Worm (Caenorhabditis elegans) whole organism, young adult: ENCODE data around the gene fbxa-65.

Experiments
- B0261.1 ChIP-seq: sonication (generic microtip); optimal IDR thresholded peaks from 2 replicates; lab custom pipeline; 2016; ENCODE audit warnings: mild to moderate bottlenecking, missing genetic modification characterization, moderate library complexity, missing compliant biosample characterization
- D2030.7 ChIP-seq: fragments of 200-800 bp; sonication (Bioruptor generic); IDR thresholded peaks from 2 replicates; pipeline ENCODE4 v1.3.6; 2022; ENCODE audit warnings: missing genetic modification reagents, missing genetic modification characterization, missing compliant biosample characterization
- F23B12.7 ChIP-seq: sonication (generic microtip); optimal IDR thresholded peaks from 2 replicates; lab custom pipeline; 2017; ENCODE audit warnings: missing genetic modification characterization, mild to moderate bottlenecking, missing compliant biosample characterization, antibody characterized with exemption, moderate library complexity; ENCODE audit not compliant: insufficient read depth
- K12H6.12 ChIP-seq: fragments of 200-800 bp; sonication (Bioruptor generic); optimal IDR thresholded peaks from 2 replicates; lab custom pipeline; 2018; ENCODE audit warnings: mild to moderate bottlenecking, missing genetic modification characterization, missing compliant biosample characterization
- Y53G8AR.9 ChIP-seq: fragments of 200-800 bp; sonication (Bioruptor generic); conservative IDR thresholded peaks from 2 replicates; pipeline ENCODE4 v1.3.6; 2022; ENCODE audit warnings: missing genetic modification reagents, missing genetic modification characterization, missing compliant biosample characterization
- Y79H2A.3 ChIP-seq: fragments of 200-800 bp; sonication (Bioruptor generic); conservative IDR thresholded peaks from 2 replicates; pipeline ENCODE4 v1.3.6; 2022; ENCODE audit warnings: missing genetic modification reagents, missing genetic modification characterization, missing compliant biosample characterization
- ZK185.1 ChIP-seq: sonication (generic microtip); optimal IDR thresholded peaks from 2 replicates; lab custom pipeline; 2016; ENCODE audit warnings: mild to moderate bottlenecking, missing genetic modification characterization, missing compliant biosample characterization; ENCODE audit not compliant: poor library complexity, severe bottlenecking
- aptf-3 ChIP-seq: fragments of 200-800 bp; sonication (Bioruptor generic); IDR thresholded peaks from 2 replicates; pipeline ENCODE4 v1.3.6; 2022; ENCODE audit warnings: missing genetic modification characterization, missing compliant biosample characterization
- athp-1 ChIP-seq: sonication (generic microtip); optimal IDR thresholded peaks from 2 replicates; lab custom pipeline; 2017; ENCODE audit warnings: mild to moderate bottlenecking, missing genetic modification characterization, missing compliant biosample characterization
- bed-1 ChIP-seq: fragments of 200-800 bp; sonication (Bioruptor generic); IDR thresholded peaks from 2 replicates; pipeline ENCODE4 v1.3.6; 2022; ENCODE audit warnings: missing genetic modification reagents, missing genetic modification characterization, missing compliant biosample characterization
- ccch-3 ChIP-seq: fragments of 200-800 bp; sonication (Bioruptor generic); optimal IDR thresholded peaks from 2 replicates; lab custom pipeline; 2018; ENCODE audit warnings: mild to moderate bottlenecking, missing genetic modification characterization, missing compliant biosample characterization
- cebp-1 ChIP-seq, 2 experiments: fragments of 200-800 bp in 1 of 2; sonication (Bioruptor generic) in 1 of 2; sonication (generic microtip) in 1 of 2; IDR thresholded peaks in 1 of 2; optimal IDR thresholded peaks in 1 of 2; 2 replicates each; pipeline versions ENCODE4 v1.3.6 to Lab custom; 2017 to 2022; ENCODE audit warnings: missing compliant biosample characterization in 2 of 2, missing genetic modification characterization in 2 of 2, mild to moderate bottlenecking in 1 of 2, missing genetic modification reagents in 1 of 2, moderate library complexity in 1 of 2
- ceh-27 ChIP-seq: fragments of 200-800 bp; sonication (Bioruptor generic); optimal IDR thresholded peaks from 2 replicates; lab custom pipeline; 2018; ENCODE audit warnings: mild to moderate bottlenecking, missing genetic modification characterization, moderate library complexity, missing compliant biosample characterization
- ceh-58 ChIP-seq: fragments of 200-800 bp; sonication (Bioruptor generic); IDR thresholded peaks from 2 replicates; pipeline ENCODE4 v1.3.6; 2022; ENCODE audit warnings: missing genetic modification characterization, missing compliant biosample characterization
- dox-1 ChIP-seq: fragments of 200-800 bp; sonication (Bioruptor generic); IDR thresholded peaks from 2 replicates; pipeline ENCODE4 v1.3.6; 2022; ENCODE audit warnings: missing genetic modification reagents, missing genetic modification characterization, missing compliant biosample characterization
- dpff-1 ChIP-seq: sonication (generic microtip); optimal IDR thresholded peaks from 2 replicates; lab custom pipeline; 2017; ENCODE audit warnings: mild to moderate bottlenecking, missing genetic modification characterization, missing compliant biosample characterization
- egl-18 ChIP-seq: fragments of 200-800 bp; sonication (Bioruptor generic); IDR thresholded peaks from 2 replicates; pipeline ENCODE4 v1.3.6; 2022; ENCODE audit warnings: missing genetic modification reagents, missing genetic modification characterization, missing compliant biosample characterization
- egrh-3 ChIP-seq: fragments of 200-800 bp; sonication (Bioruptor generic); IDR thresholded peaks from 2 replicates; pipeline ENCODE4 v1.3.6; 2022; ENCODE audit warnings: missing genetic modification reagents, missing genetic modification characterization, missing compliant biosample characterization
- ekl-4 ChIP-seq: fragments of 200-800 bp; sonication (Bioruptor generic); IDR thresholded peaks from 2 replicates; pipeline ENCODE4 v1.3.6; 2022; ENCODE audit warnings: missing genetic modification reagents, missing genetic modification characterization, missing compliant biosample characterization
- fkh-3 ChIP-seq: sonication (generic microtip); optimal IDR thresholded peaks from 2 replicates; lab custom pipeline; 2016; ENCODE audit warnings: mild to moderate bottlenecking, missing genetic modification characterization, missing compliant biosample characterization
- lag-1 ChIP-seq: fragments of 200-800 bp; sonication (Bioruptor generic); IDR thresholded peaks from 2 replicates; pipeline ENCODE4 v1.3.6; 2022; ENCODE audit warnings: missing genetic modification reagents, missing genetic modification characterization, missing compliant biosample characterization
- let-607 ChIP-seq, 2 experiments: fragments of 200-800 bp in 1 of 2; sonication (Bioruptor generic) in 1 of 2; sonication (generic microtip) in 1 of 2; optimal IDR thresholded peaks; 2 replicates each; lab custom pipeline; 2016 to 2018; ENCODE audit warnings: mild to moderate bottlenecking in 2 of 2, missing compliant biosample characterization in 2 of 2, missing genetic modification characterization in 2 of 2, moderate library complexity in 2 of 2, missing genotype in 1 of 2
- lin-54 ChIP-seq: fragments of 200-800 bp; sonication (Bioruptor generic); optimal IDR thresholded peaks from 2 replicates; lab custom pipeline; 2018; ENCODE audit warnings: mild to moderate bottlenecking, missing genetic modification characterization, missing compliant biosample characterization
- lsy-27 ChIP-seq: sonication (generic microtip); optimal IDR thresholded peaks from 2 replicates; lab custom pipeline; 2017; ENCODE audit warnings: missing genetic modification characterization, mild to moderate bottlenecking, missing compliant biosample characterization, antibody characterized with exemption, missing genotype, borderline replicate concordance; ENCODE audit not compliant: insufficient read depth
- madf-3 ChIP-seq: fragments of 200-800 bp; sonication (Bioruptor generic); IDR thresholded peaks from 2 replicates; pipeline ENCODE4 v1.3.6; 2022; ENCODE audit warnings: missing genetic modification reagents, missing genetic modification characterization, missing compliant biosample characterization
- madf-6 ChIP-seq: fragments of 200-800 bp; sonication (Bioruptor generic); IDR thresholded peaks from 2 replicates; pipeline ENCODE4 v1.3.6; 2022; ENCODE audit warnings: missing genetic modification reagents, missing genetic modification characterization, missing compliant biosample characterization
- mcd-1 ChIP-seq: fragments of 200-800 bp; sonication (Bioruptor generic); IDR thresholded peaks from 2 replicates; pipeline ENCODE4 v1.3.6; 2022; ENCODE audit warnings: missing genetic modification reagents, missing genetic modification characterization, missing compliant biosample characterization
- nhr-120 ChIP-seq: fragments of 200-800 bp; sonication (Bioruptor generic); IDR thresholded peaks from 2 replicates; pipeline ENCODE4 v1.3.6; 2022; ENCODE audit warnings: missing genetic modification characterization, missing compliant biosample characterization
- nhr-27 ChIP-seq: fragments of 200-800 bp; sonication (Bioruptor generic); optimal IDR thresholded peaks from 2 replicates; lab custom pipeline; 2018; ENCODE audit warnings: mild to moderate bottlenecking, missing genetic modification characterization, moderate library complexity, missing compliant biosample characterization
- nhr-90 ChIP-seq: sonication (generic microtip); optimal IDR thresholded peaks from 2 replicates; lab custom pipeline; 2016; ENCODE audit warnings: missing genotype, mild to moderate bottlenecking, missing genetic modification characterization, missing compliant biosample characterization
- rcor-1 ChIP-seq: fragments of 200-800 bp; sonication (Bioruptor generic); IDR thresholded peaks from 2 replicates; pipeline ENCODE4 v1.3.6; 2022; ENCODE audit warnings: missing genetic modification reagents, missing genetic modification characterization, missing compliant biosample characterization
- snpc-1.1 ChIP-seq: sonication (generic microtip); optimal IDR thresholded peaks from 2 replicates; lab custom pipeline; 2017; ENCODE audit warnings: missing genetic modification characterization, mild to moderate bottlenecking, missing compliant biosample characterization, antibody characterized with exemption, moderate library complexity, missing genotype, missing genetic modification reagents; ENCODE audit not compliant: insufficient read depth
- snpc-4 ChIP-seq, 5 experiments: fragments of 150-350 bp in 1 of 5; sonication (generic microtip) in 4 of 5; optimal IDR thresholded peaks; 2 replicates each; lab custom pipeline; 2014 to 2018; ENCODE audit warnings: missing genetic modification characterization in 5 of 5, missing biosample characterization in 3 of 5, antibody characterized with exemption in 2 of 5, mild to moderate bottlenecking in 2 of 5, missing compliant biosample characterization in 2 of 5, missing genotype in 2 of 5, moderate library complexity in 2 of 5, missing genetic modification reagents in 1 of 5
- sptf-2 ChIP-seq: fragments of 200-800 bp; sonication (Bioruptor generic); optimal IDR thresholded peaks from 2 replicates; lab custom pipeline; 2018; ENCODE audit warnings: mild to moderate bottlenecking, missing genetic modification characterization, missing compliant biosample characterization
- tbx-9 ChIP-seq: sonication (generic microtip); optimal IDR thresholded peaks from 2 replicates; lab custom pipeline; 2016; ENCODE audit warnings: borderline replicate concordance, missing genetic modification characterization, inconsistent platforms, missing compliant biosample characterization
- ztf-26 ChIP-seq: sonication (generic microtip); optimal IDR thresholded peaks from 2 replicates; lab custom pipeline; 2017; ENCODE audit warnings: missing genetic modification characterization, missing compliant biosample characterization
- ztf-28 ChIP-seq: fragments of 200-800 bp; sonication (Bioruptor generic); IDR thresholded peaks from 2 replicates; pipeline ENCODE4 v1.3.6; 2022; ENCODE audit warnings: missing genetic modification reagents, missing genetic modification characterization, missing compliant biosample characterization
- ztf-3 ChIP-seq: fragments of 200-800 bp; sonication (Bioruptor generic); optimal IDR thresholded peaks from 2 replicates; lab custom pipeline; 2018; ENCODE audit warnings: mild to moderate bottlenecking, missing genetic modification characterization, missing compliant biosample characterization

fbxa-65 gene

ce11 chrV:3320432-3320831, 25.9 kb downstream of the fbxa-65 start, which contains the start of gene C17B7.14:
Gene C17B7.14, minus strand, starts transcription at chrV:3320532.
- TF ChIP-seq egl-18 (GFP tag; lab: Robert Waterston, UW): no peak
- TF ChIP-seq nhr-90 (tag; lab: Kevin White, UChicago): no peak
- no peak for TF ChIP-seq nhr-120 (GFP tag; lab: Robert Waterston, UW)
- no peak for TF ChIP-seq aptf-3 (GFP tag; lab: Robert Waterston, UW)
- TF ChIP-seq K12H6.12 (tag; lab: Kevin White, UChicago): no peak
- TF ChIP-seq D2030.7 (GFP tag; lab: Robert Waterston, UW): no peak
- TF ChIP-seq dpff-1: no peak
- TF ChIP-seq ceh-58 (GFP tag; lab: Robert Waterston, UW): no peak
- no peak for TF ChIP-seq snpc-4 (GFP tag; optimal IDR thresholded peaks at IDR 0.05; lab: Kevin White, UChicago)
- TF ChIP-seq snpc-4 (tag; optimal IDR thresholded peaks at IDR 0.05; lab: Kevin White, UChicago): no peak
- no peak for TF ChIP-seq F23B12.7 (tag; lab: Kevin White, UChicago)
- TF ChIP-seq egrh-3: no peak
- TF ChIP-seq Y53G8AR.9: no peak
- no peak for TF ChIP-seq mcd-1 (GFP tag; lab: Robert Waterston, UW)
- TF ChIP-seq ztf-26 (tag; lab: Kevin White, UChicago): no peak
- TF ChIP-seq athp-1 (tag; lab: Kevin White, UChicago): no peak
- no peak for TF ChIP-seq snpc-1.1 (tag; lab: Kevin White, UChicago)
- TF ChIP-seq sptf-2 (GFP tag; lab: Kevin White, UChicago): no peak

- TF ChIP-seq ztf-28 (GFP tag; lab: Robert Waterston, UW) (0 out of 2 replicates have a peak, but pooled peaks have one; percentile 26), let-607 (tag; optimal IDR thresholded peaks at IDR 0.05; lab: Kevin White, UChicago) (no peak)
Observed at ce11 chrV:3320005-3320404, 26.3 kb downstream of the fbxa-65 start, which contains the start of gene F35F10.14. Gene F35F10.14, minus strand, starts transcription at chrV:3320105.

- TF ChIP-seq dox-1: no peak
- no peak for TF ChIP-seq bed-1 (GFP tag; lab: Robert Waterston, UW)
- no peak for TF ChIP-seq nhr-27 (tag; lab: Kevin White, UChicago)
- no peak for TF ChIP-seq ztf-3 (GFP tag; lab: Kevin White, UChicago)
Observed at ce11 chrV:3318975-3319374, 27.3 kb downstream of the fbxa-65 start, which contains the start of gene F35F10.13. Gene F35F10.13, minus strand, starts transcription at chrV:3319075.

DNA sequence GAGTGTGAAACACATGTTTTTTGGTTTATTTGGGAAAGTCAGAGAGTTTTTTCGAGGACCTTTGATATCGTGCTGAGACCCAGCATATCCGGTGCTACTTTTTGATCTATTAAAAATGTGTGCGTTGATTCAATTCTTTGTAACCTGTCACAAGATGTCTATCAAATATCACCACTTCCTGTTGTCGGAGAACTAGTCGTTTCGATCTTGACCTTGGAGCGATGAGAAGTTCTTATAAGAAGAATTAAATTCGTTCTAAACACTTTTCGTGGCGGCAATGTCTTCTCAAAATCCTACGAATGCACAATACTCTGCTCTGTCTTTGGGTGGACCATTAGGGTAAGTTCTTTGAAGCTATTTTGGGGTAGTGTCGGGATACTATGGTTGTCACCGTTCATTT, 30.2 kb downstream of the fbxa-65 start, which contains the start of gene F35F10.1:
TSS of gene F35F10.1 (plus strand) at position 200 of the 400 bp plus-strand sequence.
- 0 out of 2 replicates have a peak, but pooled peaks have one; percentile 84 for TF ChIP-seq bed-1 (GFP tag; lab: Robert Waterston, UW)
- TF ChIP-seq fkh-3: no peak
- 0 out of 2 replicates have a peak, but pooled peaks have one; percentile 50 for TF ChIP-seq madf-3

- TF ChIP-seq ekl-4 (peak; percentile 43; the same call in 1 of the 2 replicates), madf-6 (no peak), lin-54 (peak; percentile 32), F23B12.7 (tag; lab: Kevin White, UChicago) (no peak), rcor-1 (GFP tag; lab: Robert Waterston, UW) (peak; percentile 49; the same call in 1 of the 2 replicates), lsy-27 (tag; lab: Kevin White, UChicago) (no peak), snpc-4 (GFP tag; optimal IDR thresholded peaks at IDR 0.05; lab: Kevin White, UChicago) (no peak), snpc-4 (tag; optimal IDR thresholded peaks at IDR 0.05; lab: Kevin White, UChicago) (peak in 2 of 4 experiments; percentile 5 to 10), cebp-1 (GFP tag; IDR thresholded peaks at IDR 0.05; lab: Robert Waterston, UW) (peak; percentile 47; the same call in 1 of the 2 replicates), cebp-1 (tag; optimal IDR thresholded peaks at IDR 0.05; lab: Kevin White, UChicago) (no peak), tbx-9 (tag; lab: Kevin White, UChicago) (no peak), B0261.1 (tag; lab: Kevin White, UChicago) (no peak), ZK185.1 (tag; lab: Kevin White, UChicago) (peak; percentile 51), lag-1 (GFP tag; lab: Robert Waterston, UW) (0 out of 2 replicates have a peak, but pooled peaks have one; percentile 64), Y79H2A.3 (GFP tag; lab: Robert Waterston, UW) (no peak), mcd-1 (GFP tag; lab: Robert Waterston, UW) (no peak; the same call in 1 of the 2 replicates), ceh-27 (peak; percentile 63), ccch-3 (GFP tag; lab: Kevin White, UChicago) (no peak), egl-18 (GFP tag; lab: Robert Waterston, UW) (no peak)
Observed at ce11 chrV:3315308-3315707, 31.0 kb downstream of the fbxa-65 start, which contains the start of gene arrd-19. Gene arrd-19, minus strand, starts transcription at chrV:3315516.
